Fruit fly (Drosophila melanogaster): ENCODE data around the gene CG31251.

The CG31251 gene

dm6 chr3R:17703024-17703690, 18.4 kb upstream of the CG31251 start (continued):
- no peak for TF ChIP-seq CG12659 (GFP tag; optimal IDR thresholded peaks at IDR 0.05)
- TF ChIP-seq Dip3 (GFP tag; optimal IDR thresholded peaks at IDR 0.05) = no peak
- TF ChIP-seq oc (tag; optimal IDR thresholded peaks at IDR 0.05) = no peak
- TF ChIP-seq CG13624 (GFP tag; optimal IDR thresholded peaks at IDR 0.05) = no peak
- no peak for TF ChIP-seq CG31441 (GFP tag; IDR thresholded peaks at IDR 0.05)
- no peak for TF ChIP-seq wek (GFP tag; optimal IDR thresholded peaks at IDR 0.05)
- TF ChIP-seq MESR4 (GFP tag; optimal IDR thresholded peaks at IDR 0.05) = no peak
- no peak for TF ChIP-seq gsb (GFP tag; IDR thresholded peaks at IDR 0.05)
- 0 out of 3 replicates have a peak, but pooled peaks have one; percentile 10 for TF ChIP-seq dysf (GFP tag; IDR thresholded peaks at IDR 0.05)
- TF ChIP-seq fd3F (GFP tag; optimal IDR thresholded peaks at IDR 0.05) = no peak
- TF ChIP-seq tup (GFP tag; optimal IDR thresholded peaks at IDR 0.05) = no peak
- TF ChIP-seq Lim3 (GFP tag; IDR thresholded peaks at IDR 0.05) = no peak
- no peak for TF ChIP-seq Ets65A (GFP tag)
- no peak for TF ChIP-seq odd (GFP tag; optimal IDR thresholded peaks at IDR 0.05)
- no peak for TF ChIP-seq dimm (GFP tag; IDR thresholded peaks at IDR 0.05)
- no peak for TF ChIP-seq CG6272 (GFP tag; IDR thresholded peaks at IDR 0.05)
- TF ChIP-seq CG16815 (GFP tag; optimal IDR thresholded peaks at IDR 0.05) = no peak
- TF ChIP-seq Rx (GFP tag; IDR thresholded peaks at IDR 0.05) = no peak
- TF ChIP-seq CG18262 (tag; optimal IDR thresholded peaks at IDR 0.05) = no peak
- TF ChIP-seq hbn (GFP tag; IDR thresholded peaks at IDR 0.05; ENCODE audit: partially characterized antibody) = no peak
- no peak for TF ChIP-seq Gug (GFP tag; IDR thresholded peaks at IDR 0.05)
- TF ChIP-seq tap (tag; optimal IDR thresholded peaks at IDR 0.05) = no peak
- TF ChIP-seq CG2889 (GFP tag; IDR thresholded peaks at IDR 0.05) = no peak
- TF ChIP-seq corto (GFP tag; optimal IDR thresholded peaks at IDR 0.05) = peak; percentile 33
- no peak for TF ChIP-seq CG31224 (GFP tag; IDR thresholded peaks at IDR 0.05)
- TF ChIP-seq z (GFP tag; IDR thresholded peaks at IDR 0.05) = no peak
- TF ChIP-seq CG6813 (GFP tag; optimal IDR thresholded peaks at IDR 0.05) = no peak
- TF ChIP-seq Dfd (GFP tag; optimal IDR thresholded peaks at IDR 0.05) = no peak
- TF ChIP-seq CG17359 (tag; optimal IDR thresholded peaks at IDR 0.05) = peak; percentile 36
- TF ChIP-seq ac (GFP tag; optimal IDR thresholded peaks at IDR 0.05) = no peak
- TF ChIP-seq Opbp (GFP tag; IDR thresholded peaks at IDR 0.05; ENCODE audit: partially characterized antibody) = no peak
- no peak for TF ChIP-seq Six4 (GFP tag; optimal IDR thresholded peaks at IDR 0.05)
- no peak for TF ChIP-seq CG17328 (GFP tag; IDR thresholded peaks at IDR 0.05)
- TF ChIP-seq CG8281 (tag; optimal IDR thresholded peaks at IDR 0.05) = no peak
- TF ChIP-seq CG11456 (GFP tag; IDR thresholded peaks at IDR 0.05) = no peak
- TF ChIP-seq Scr (GFP tag; IDR thresholded peaks at IDR 0.05; ENCODE audit: partially characterized antibody) = no peak
- peak; percentile 82 for TF ChIP-seq lbe (GFP tag; optimal IDR thresholded peaks at IDR 0.05)
- peak; percentile 36 for TF ChIP-seq CG7839 (tag; optimal IDR thresholded peaks at IDR 0.05)
- no peak for TF ChIP-seq sna (GFP tag; IDR thresholded peaks at IDR 0.05; ENCODE audit: partially characterized antibody)
- TF ChIP-seq CG11247 (GFP tag; IDR thresholded peaks at IDR 0.05) = no peak
- no peak for TF ChIP-seq CG16863 (GFP tag; optimal IDR thresholded peaks at IDR 0.05)
- TF ChIP-seq CG6254 (GFP tag; optimal IDR thresholded peaks at IDR 0.05) = no peak
- no peak for TF ChIP-seq Sry-β (GFP tag; optimal IDR thresholded peaks at IDR 0.05)
- no peak for TF ChIP-seq CkIIα-i1 (GFP tag; IDR thresholded peaks at IDR 0.05)
- TF ChIP-seq tll (GFP tag; optimal IDR thresholded peaks at IDR 0.05) = no peak
- TF ChIP-seq croc (GFP tag; conservative IDR thresholded peaks at IDR 0.05) = no peak
- TF ChIP-seq unpg (GFP tag; optimal IDR thresholded peaks at IDR 0.05) = no peak
- no peak for TF ChIP-seq E2f1 (GFP tag; IDR thresholded peaks at IDR 0.05)
- no peak for TF ChIP-seq CG15696 (tag; optimal IDR thresholded peaks at IDR 0.05)
- no peak for TF ChIP-seq NC2β (GFP tag; optimal IDR thresholded peaks at IDR 0.05)
